Fruit fly (Drosophila melanogaster) whole organism, embryonic: ENCODE measurements around the gene ldbr.

Experiments
- Adf1 ChIP-seq: fragments of 200-800 bp; sonication (Bioruptor generic); IDR thresholded peaks from 2 replicates; pipeline ENCODE4 v1.3.6; 2022; ENCODE audit warnings: missing biosample characterization, missing genetic modification characterization
- Antp ChIP-seq: fragments of 200-800 bp; sonication (Bioruptor generic); optimal IDR thresholded peaks from 3 replicates; lab custom pipeline; 2016; ENCODE audit warnings: missing biosample characterization, missing genetic modification characterization
- BEAF-32 ChIP-seq: fragments of 200-800 bp; sonication (Bioruptor generic); optimal IDR thresholded peaks from 3 replicates; lab custom pipeline; 2017; ENCODE audit warnings: missing biosample characterization, missing genetic modification characterization, mild to moderate bottlenecking, moderate library complexity, missing genetic modification reagents
- Blimp-1 ChIP-seq: fragments of 200-800 bp; sonication (Bioruptor generic); optimal IDR thresholded peaks from 3 replicates; lab custom pipeline; 2018; ENCODE audit warnings: missing biosample characterization, missing genetic modification characterization, mild to moderate bottlenecking, moderate library complexity, missing genetic modification reagents
- CG10959 ChIP-seq: fragments of 200-800 bp; sonication (Bioruptor generic); IDR thresholded peaks from 2 replicates; pipeline ENCODE4 v1.3.6; 2022; ENCODE audit warnings: missing biosample characterization, missing genetic modification characterization
- CG12104 ChIP-seq: fragments of 200-800 bp; sonication (Bioruptor generic); optimal IDR thresholded peaks from 3 replicates; lab custom pipeline; 2016; ENCODE audit warnings: missing biosample characterization, missing genetic modification characterization
- CG12236 ChIP-seq: fragments of 200-800 bp; sonication (Bioruptor generic); optimal IDR thresholded peaks from 2 replicates; lab custom pipeline; 2016; ENCODE audit warnings: missing biosample characterization, missing genetic modification characterization
- CG12942 ChIP-seq: fragments of 200-800 bp; sonication (Bioruptor generic); optimal IDR thresholded peaks from 3 replicates; lab custom pipeline; 2016; ENCODE audit warnings: missing biosample characterization, missing genetic modification characterization
- CG13894 ChIP-seq: fragments of 200-800 bp; sonication (Bioruptor generic); optimal IDR thresholded peaks from 3 replicates; lab custom pipeline; 2018; ENCODE audit warnings: missing biosample characterization, mild to moderate bottlenecking, missing genetic modification characterization, moderate library complexity
- CG14710 ChIP-seq: fragments of 200-800 bp; sonication (Bioruptor generic); optimal IDR thresholded peaks from 3 replicates; lab custom pipeline; 2019; ENCODE audit warnings: missing biosample characterization, mild to moderate bottlenecking, missing genetic modification characterization, moderate library complexity
- CG2120 ChIP-seq: fragments of 200-800 bp; sonication (Bioruptor generic); optimal IDR thresholded peaks from 3 replicates; lab custom pipeline; 2016; ENCODE audit warnings: missing biosample characterization, missing genetic modification characterization
- CG2889 ChIP-seq: fragments of 200-800 bp; sonication (Bioruptor generic); IDR thresholded peaks from 3 replicates; pipeline ENCODE4 v1.3.6; 2022; ENCODE audit warnings: missing biosample characterization, missing genetic modification characterization
- CG31224 ChIP-seq: fragments of 200-800 bp; sonication (Bioruptor generic); IDR thresholded peaks from 2 replicates; pipeline ENCODE4 v1.3.6; 2022; ENCODE audit warnings: missing biosample characterization, missing genetic modification characterization
- CG3281 ChIP-seq: fragments of 200-800 bp; sonication (Bioruptor generic); optimal IDR thresholded peaks from 3 replicates; lab custom pipeline; 2017; ENCODE audit warnings: missing biosample characterization, mild to moderate bottlenecking, missing genetic modification characterization
- CG34376 ChIP-seq: fragments of 200-800 bp; sonication (Bioruptor generic); optimal IDR thresholded peaks from 2 replicates; lab custom pipeline; 2018; ENCODE audit warnings: missing biosample characterization, mild to moderate bottlenecking, missing genetic modification characterization
- CG7372 ChIP-seq: fragments of 200-800 bp; sonication (Bioruptor generic); IDR thresholded peaks from 2 replicates; pipeline ENCODE4 v1.3.6; 2022; ENCODE audit warnings: missing biosample characterization, missing genetic modification characterization
- CG7745 ChIP-seq: fragments of 200-800 bp; sonication (Bioruptor generic); optimal IDR thresholded peaks from 2 replicates; lab custom pipeline; 2018; ENCODE audit warnings: missing biosample characterization, mild to moderate bottlenecking, missing genetic modification characterization, moderate library complexity
- CG7928 ChIP-seq: fragments of 200-800 bp; sonication (Bioruptor generic); optimal IDR thresholded peaks from 2 replicates; lab custom pipeline; 2017; ENCODE audit warnings: missing biosample characterization, mild to moderate bottlenecking, missing genetic modification characterization
- CG8290 ChIP-seq, 3 experiments: fragments of 200-800 bp; sonication (Bioruptor generic); optimal IDR thresholded peaks; 2 replicates each; lab custom pipeline; 2016 to 2019; ENCODE audit warnings: missing biosample characterization in 3 of 3, missing genetic modification characterization in 3 of 3, mild to moderate bottlenecking in 2 of 3, moderate library complexity in 1 of 3
- Dbx ChIP-seq: fragments of 200-800 bp; sonication (Bioruptor generic); IDR thresholded peaks from 3 replicates; pipeline ENCODE4 v1.3.6; 2022; ENCODE audit warnings: missing biosample characterization, missing genetic modification characterization
- Doc3 ChIP-seq: fragments of 200-800 bp; sonication (Bioruptor generic); IDR thresholded peaks from 3 replicates; pipeline ENCODE4 v1.3.6; 2022; ENCODE audit warnings: missing biosample characterization, missing genetic modification characterization; ENCODE audit not compliant: partially characterized antibody
- GATAe ChIP-seq: fragments of 200-800 bp; sonication (Bioruptor generic); conservative IDR thresholded peaks from 2 replicates; pipeline ENCODE4 v1.3.6; 2022; ENCODE audit warnings: missing biosample characterization, missing genetic modification characterization
- Med ChIP-seq: fragments of 200-800 bp; sonication (Bioruptor generic); peaks from one replicate; lab custom pipeline; 2016; ENCODE audit warnings: missing biosample characterization, missing genetic modification characterization, mild to moderate bottlenecking, inconsistent platforms, moderate library complexity
- NC2β ChIP-seq: fragments of 200-800 bp; sonication (Bioruptor generic); optimal IDR thresholded peaks from 2 replicates; lab custom pipeline; 2016; ENCODE audit warnings: missing biosample characterization, missing genetic modification characterization
- Optix ChIP-seq: fragments of 200-800 bp; sonication (Bioruptor generic); IDR thresholded peaks from 3 replicates; pipeline ENCODE4 v1.3.6; 2022; ENCODE audit warnings: missing biosample characterization, missing genetic modification characterization
- Pdp1 ChIP-seq, 2 experiments: fragments of 200-800 bp; sonication (Bioruptor generic); optimal IDR thresholded peaks; 3 replicates each; lab custom pipeline; 2016; ENCODE audit warnings: missing biosample characterization in 2 of 2, missing genetic modification characterization in 2 of 2, mild to moderate bottlenecking in 1 of 2, moderate library complexity in 1 of 2
- Rfx ChIP-seq: fragments of 200-800 bp; sonication (Bioruptor generic); IDR thresholded peaks from 2 replicates; pipeline ENCODE4 v1.3.6; 2022; ENCODE audit warnings: missing biosample characterization, missing genetic modification characterization
- TFAM ChIP-seq: fragments of 200-800 bp; sonication (Bioruptor generic); optimal IDR thresholded peaks from 2 replicates; lab custom pipeline; 2017; ENCODE audit warnings: missing biosample characterization, missing genetic modification characterization, inconsistent platforms
- chinmo ChIP-seq: fragments of 200-800 bp; sonication (Bioruptor generic); IDR thresholded peaks from 4 replicates; pipeline ENCODE4 v1.3.6; 2022; ENCODE audit warnings: missing biosample characterization, missing genetic modification characterization; ENCODE audit not compliant: partially characterized antibody
- crol ChIP-seq: fragments of 200-800 bp; sonication (Bioruptor generic); IDR thresholded peaks from 2 replicates; pipeline ENCODE4 v1.3.6; 2022; ENCODE audit warnings: missing biosample characterization, missing genetic modification characterization
- cwo ChIP-seq: fragments of 200-800 bp; sonication (Bioruptor generic); optimal IDR thresholded peaks from 3 replicates; lab custom pipeline; 2017; ENCODE audit warnings: missing biosample characterization, missing genetic modification characterization, mild to moderate bottlenecking, moderate library complexity, missing genetic modification reagents
- exex ChIP-seq: fragments of 200-800 bp; sonication (Bioruptor generic); optimal IDR thresholded peaks from 4 replicates; lab custom pipeline; 2018; ENCODE audit warnings: missing biosample characterization, mild to moderate bottlenecking, missing genetic modification characterization, moderate library complexity
- grn ChIP-seq: fragments of 200-800 bp; sonication (Bioruptor generic); optimal IDR thresholded peaks from 3 replicates; lab custom pipeline; 2017; ENCODE audit warnings: missing biosample characterization, missing genetic modification characterization
- lab ChIP-seq: fragments of 200-800 bp; sonication (Bioruptor generic); optimal IDR thresholded peaks from 3 replicates; lab custom pipeline; 2017; ENCODE audit warnings: missing biosample characterization, missing genetic modification characterization, mild to moderate bottlenecking, moderate library complexity, missing genetic modification reagents
- lov ChIP-seq, 2 experiments: fragments of 200-800 bp in 1 of 2; fragments of >200 bp in 1 of 2; sonication (Bioruptor generic) in 1 of 2; IDR thresholded peaks in 1 of 2; optimal IDR thresholded peaks in 1 of 2; 2 replicates in 1 of 2; 3 replicates in 1 of 2; pipeline versions ENCODE4 v1.3.6 to Lab custom; 2017 to 2022; ENCODE audit warnings: missing biosample characterization in 1 of 2, missing genetic modification characterization in 1 of 2
- mirr ChIP-seq: fragments of 200-800 bp; sonication (Bioruptor generic); optimal IDR thresholded peaks from 3 replicates; lab custom pipeline; 2018; ENCODE audit warnings: missing biosample characterization, mild to moderate bottlenecking, missing genetic modification characterization
- mld ChIP-seq: fragments of 200-800 bp; sonication (Bioruptor generic); IDR thresholded peaks from 3 replicates; pipeline ENCODE4 v1.3.6; 2022; ENCODE audit warnings: missing biosample characterization, missing genetic modification characterization; ENCODE audit not compliant: partially characterized antibody
- onecut ChIP-seq: fragments of 200-800 bp; sonication (Bioruptor generic); IDR thresholded peaks from 2 replicates; pipeline ENCODE4 v1.3.6; 2022; ENCODE audit warnings: missing biosample characterization, missing genetic modification characterization
- org-1 ChIP-seq: fragments of 200-800 bp; sonication (Bioruptor generic); optimal IDR thresholded peaks from 2 replicates; lab custom pipeline; 2017; ENCODE audit warnings: missing biosample characterization, missing genetic modification characterization
- p53 ChIP-seq: fragments of 200-800 bp; sonication (Bioruptor generic); optimal IDR thresholded peaks from 2 replicates; lab custom pipeline; 2016; ENCODE audit warnings: missing biosample characterization, missing genetic modification characterization
- ro ChIP-seq: fragments of 200-800 bp; sonication (Bioruptor generic); IDR thresholded peaks from 2 replicates; pipeline ENCODE4 v1.3.6; 2022; ENCODE audit warnings: missing biosample characterization, missing genetic modification characterization
- sd ChIP-seq: fragments of 200-800 bp; sonication (Bioruptor generic); optimal IDR thresholded peaks from 3 replicates; lab custom pipeline; 2018; ENCODE audit warnings: missing biosample characterization, mild to moderate bottlenecking, missing genetic modification characterization, moderate library complexity
- sr ChIP-seq: fragments of 200-800 bp; sonication (Bioruptor generic); IDR thresholded peaks from 3 replicates; pipeline ENCODE4 v1.3.6; 2022; ENCODE audit warnings: missing biosample characterization, missing genetic modification characterization
- sug ChIP-seq: fragments of 200-800 bp; optimal IDR thresholded peaks from 2 replicates; lab custom pipeline; 2019; ENCODE audit warnings: missing biosample characterization, mild to moderate bottlenecking, missing genetic modification characterization, moderate library complexity
- tap ChIP-seq: fragments of 200-800 bp; optimal IDR thresholded peaks from 3 replicates; lab custom pipeline; 2019; ENCODE audit warnings: missing biosample characterization, mild to moderate bottlenecking, missing genetic modification characterization, moderate library complexity
- trh ChIP-seq: fragments of 200-800 bp; sonication (Bioruptor generic); optimal IDR thresholded peaks from 2 replicates; lab custom pipeline; 2016; ENCODE audit warnings: missing biosample characterization, missing genetic modification characterization

ldbr gene

DNA sequence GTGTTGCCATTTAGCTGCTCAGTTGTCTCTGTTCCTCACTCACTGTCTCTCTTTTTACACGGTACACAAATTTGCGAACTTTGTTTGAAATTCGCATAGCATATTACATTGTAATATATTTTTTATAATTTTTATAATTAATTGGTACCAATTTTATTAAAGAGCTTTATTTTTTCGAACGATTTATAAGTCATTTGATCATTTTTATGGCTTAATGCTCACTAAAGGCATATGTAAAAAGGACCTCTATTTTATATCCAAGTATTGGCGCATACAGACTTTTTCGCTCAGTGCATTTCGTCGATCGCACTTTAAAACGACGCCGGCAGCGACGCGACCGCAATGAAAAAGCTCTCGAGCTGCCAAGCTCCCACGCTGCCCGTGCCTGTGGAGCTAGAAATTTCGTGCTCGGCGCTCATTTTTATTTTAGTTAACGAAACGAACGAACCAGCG is 25.5 kb upstream of the ldbr start (continued):
- peak; percentile 36 for TF ChIP-seq NC2β
- TF ChIP-seq TFAM (GFP tag; lab: Kevin White, UChicago) = no peak
- TF ChIP-seq lov (optimal IDR thresholded peaks at IDR 0.05; lab: Kevin White, UChicago) = no peak
- TF ChIP-seq lov (GFP tag; IDR thresholded peaks at IDR 0.05; lab: Robert Waterston, UW) = peak; percentile 60; the same call in 1 of the 3 replicates
- peak; percentile 33 for TF ChIP-seq grn
- peak; percentile 98 for TF ChIP-seq Dbx (GFP tag; lab: Robert Waterston, UW)
- TF ChIP-seq CG7745 (tag; lab: Kevin White, UChicago) = no peak
- TF ChIP-seq CG31224 (GFP tag; lab: Robert Waterston, UW) = peak; percentile 94
- peak; percentile 71 for TF ChIP-seq trh (GFP tag; lab: Kevin White, UChicago)
- TF ChIP-seq Adf1 (GFP tag; lab: Robert Waterston, UW) = peak; percentile 97
- TF ChIP-seq chinmo (GFP tag; lab: Robert Waterston, UW) = no peak

DNA sequence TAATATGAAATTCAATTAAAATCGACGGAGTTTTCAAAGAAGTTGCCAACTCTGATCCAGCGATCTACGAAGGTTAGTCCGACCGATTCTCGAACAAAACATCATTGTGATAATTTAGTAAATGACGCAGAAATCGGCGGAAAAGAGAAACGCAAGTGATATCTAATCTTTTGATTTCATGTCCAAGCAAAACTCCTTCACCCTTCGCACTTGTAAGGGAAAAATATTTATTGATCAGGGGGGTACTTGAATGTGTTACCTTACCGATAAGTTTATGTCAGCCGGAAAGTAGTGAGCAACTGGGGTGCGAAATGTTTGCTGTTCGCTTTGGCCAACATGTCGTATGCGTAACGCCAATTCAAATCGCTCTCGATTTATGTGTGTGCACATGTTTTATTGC is 24.5 kb upstream of the ldbr start:
- TF ChIP-seq Pdp1 (GFP tag; optimal IDR thresholded peaks at IDR 0.05; lab: Kevin White, UChicago) = peak in 1 of 2 experiments; percentile 51
- TF ChIP-seq CG3281 = no peak
- peak; percentile 91 for TF ChIP-seq sug (tag; lab: Kevin White, UChicago)
- peak; percentile 28; the same call in 1 of the 2 replicates for TF ChIP-seq crol
- no peak for TF ChIP-seq tap (tag; lab: Kevin White, UChicago)
- TF ChIP-seq Adf1 (GFP tag; lab: Robert Waterston, UW) = no peak
- TF ChIP-seq lab (GFP tag; lab: Kevin White, UChicago) = peak; percentile 11
- peak; percentile 28 for TF ChIP-seq grn
- no peak for TF ChIP-seq CG12942
- peak; percentile 74 for TF ChIP-seq exex (tag; lab: Kevin White, UChicago)
- TF ChIP-seq CG10959 (GFP tag; lab: Robert Waterston, UW) = no peak
- peak; percentile 65 for TF ChIP-seq sd (tag; lab: Kevin White, UChicago)
- peak; percentile 2 for TF ChIP-seq cwo (GFP tag; lab: Kevin White, UChicago)
- 0 out of 3 replicates have a peak, but pooled peaks have one; percentile 19 for TF ChIP-seq sr
- peak; percentile 64 for TF ChIP-seq mirr (GFP tag; lab: Kevin White, UChicago)
- TF ChIP-seq Med = peak; percentile 33
- no peak for TF ChIP-seq p53 (GFP tag; lab: Kevin White, UChicago)
- peak; percentile 28; the same call in 1 of the 2 replicates for TF ChIP-seq GATAe (GFP tag; lab: Robert Waterston, UW)
- peak; percentile 86 for TF ChIP-seq CG34376 (GFP tag; lab: Kevin White, UChicago)
- TF ChIP-seq mld (GFP tag; lab: Robert Waterston, UW) = no peak
- 0 out of 2 replicates have a peak, but pooled peaks have one; percentile 17 for TF ChIP-seq Rfx

DNA sequence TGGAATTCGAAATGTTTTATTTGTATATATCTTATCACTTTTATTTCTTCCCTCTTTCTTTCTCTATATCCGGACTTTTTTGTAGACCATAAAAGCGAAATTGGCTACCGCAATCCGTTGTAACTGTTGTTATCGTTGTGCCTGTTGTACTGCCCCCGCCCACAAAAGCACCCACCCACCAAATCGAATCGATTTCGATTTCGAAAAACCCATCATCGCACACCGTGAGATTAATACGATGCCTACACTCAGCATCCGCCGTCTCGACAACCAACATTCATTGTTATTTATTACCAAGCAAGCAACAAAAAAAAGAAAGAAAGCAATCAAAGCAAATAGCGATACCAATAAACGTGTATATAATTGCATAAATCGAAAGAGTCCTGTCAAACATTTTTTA is 13.4 kb upstream of the ldbr start:
- TF ChIP-seq ro (GFP tag; lab: Robert Waterston, UW) (no peak), onecut (GFP tag; lab: Robert Waterston, UW) (peak; percentile 65), Optix (GFP tag; lab: Robert Waterston, UW) (no peak), CG13894 (tag; lab: Kevin White, UChicago) (peak; percentile 59)

DNA sequence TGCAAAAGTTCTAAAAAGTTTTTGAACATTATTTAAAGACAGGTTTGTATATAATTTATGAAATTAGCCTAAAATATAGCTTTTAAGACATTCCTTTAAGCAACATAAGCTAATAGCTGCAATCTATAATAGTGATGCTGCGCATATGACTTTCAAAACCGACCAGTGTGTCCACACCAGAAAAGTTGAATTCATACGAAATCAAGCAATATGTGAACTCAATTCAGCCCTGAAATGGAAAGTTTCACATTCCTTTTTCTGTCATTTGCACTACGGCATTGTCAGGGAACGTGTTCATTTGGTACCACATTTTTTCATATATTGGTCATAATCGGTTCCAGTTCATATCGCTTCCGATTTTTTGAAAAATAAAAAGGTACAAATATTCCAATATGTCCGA is 12.7 kb upstream of the ldbr start, which contains the start of gene fan:
TSS of gene fan (plus strand) at position 247 of the 400 bp plus-strand sequence.
- TF ChIP-seq CG14710 (tag; lab: Kevin White, UChicago) (peak; percentile 99), CG7372 (GFP tag; lab: Robert Waterston, UW) (no peak), CG8290 (GFP tag; optimal IDR thresholded peaks at IDR 0.05; lab: Kevin White, UChicago) (peak; percentile 57), CG8290 (tag; optimal IDR thresholded peaks at IDR 0.05; lab: Kevin White, UChicago) (no peak), org-1 (GFP tag; lab: Kevin White, UChicago) (no peak), CG2120 (GFP tag; lab: Kevin White, UChicago) (no peak), Antp (GFP tag; lab: Kevin White, UChicago) (no peak), Doc3 (no peak), GATAe (GFP tag; lab: Robert Waterston, UW) (no peak), Blimp-1 (GFP tag; lab: Kevin White, UChicago) (peak; percentile 57), CG12236 (GFP tag; lab: Kevin White, UChicago) (no peak), CG7928 (GFP tag; lab: Kevin White, UChicago) (peak; percentile 46), BEAF-32 (no peak), CG12104 (GFP tag; lab: Kevin White, UChicago) (no peak), CG2889 (GFP tag; lab: Robert Waterston, UW) (no peak)
